Worm (Caenorhabditis elegans) whole organism, L4 larva: ENCODE data around the gene chil-21.
A peak's percentile ranks its signal among the peaks of the same experiment; 100 is the strongest.

Experiments used
- D1046.2 ChIP-seq: fragments of 200-800 bp; sonication (Bioruptor generic); IDR thresholded peaks from 2 replicates; pipeline ENCODE4 v1.3.6; 2022; ENCODE audit warnings: missing genetic modification characterization, missing compliant biosample characterization
- F44E2.7 ChIP-seq: fragments of 200-800 bp; sonication (Bioruptor generic); IDR thresholded peaks from 2 replicates; pipeline ENCODE4 v2.1.2; 2022; ENCODE audit warnings: missing genetic modification characterization, missing compliant biosample characterization
- R02D3.7 ChIP-seq: fragments of 150-350 bp; sonication (generic microtip); optimal IDR thresholded peaks from 3 replicates; lab custom pipeline; 2014; ENCODE audit warnings: missing biosample characterization, missing genetic modification characterization
- T20F7.1 ChIP-seq: fragments of 200-800 bp; sonication (Bioruptor generic); optimal IDR thresholded peaks from 2 replicates; lab custom pipeline; 2018; ENCODE audit warnings: mild to moderate bottlenecking, missing genetic modification characterization, missing compliant biosample characterization
- Y48G9A.11 ChIP-seq: fragments of 200-800 bp; sonication (Bioruptor generic); IDR thresholded peaks from 2 replicates; pipeline ENCODE4 v1.3.6; 2022; ENCODE audit warnings: missing genetic modification reagents, missing genetic modification characterization, missing compliant biosample characterization
- ZK337.2 ChIP-seq: fragments of 200-800 bp; sonication (Bioruptor generic); IDR thresholded peaks from 2 replicates; pipeline ENCODE4 v1.3.6; 2022; ENCODE audit warnings: missing genetic modification reagents, missing genetic modification characterization, missing compliant biosample characterization
- ceh-32 ChIP-seq: sonication (generic microtip); optimal IDR thresholded peaks from 2 replicates; lab custom pipeline; 2016; ENCODE audit warnings: mild to moderate bottlenecking, missing genetic modification characterization, missing compliant biosample characterization; ENCODE audit not compliant: poor library complexity
- ceh-44 ChIP-seq: fragments of 200-800 bp; sonication (Bioruptor generic); IDR thresholded peaks from 2 replicates; pipeline ENCODE4 v1.3.6; 2022; ENCODE audit warnings: missing genetic modification reagents, missing genetic modification characterization, missing compliant biosample characterization
- daf-16 ChIP-seq, 3 experiments: sonication (generic microtip); optimal IDR thresholded peaks; 2 replicates each; lab custom pipeline; 2016 to 2017; ENCODE audit warnings: missing genetic modification characterization in 3 of 3, missing genetic modification reagents in 3 of 3, mild to moderate bottlenecking in 2 of 3, missing compliant biosample characterization in 2 of 3, missing biosample characterization in 1 of 3, moderate library complexity in 1 of 3
- dmd-8 ChIP-seq: fragments of 200-800 bp; sonication (Bioruptor generic); IDR thresholded peaks from 2 replicates; pipeline ENCODE4 v1.3.6; 2022; ENCODE audit warnings: missing genetic modification characterization, missing compliant biosample characterization
- dmd-9 ChIP-seq: fragments of 200-800 bp; sonication (Bioruptor generic); IDR thresholded peaks from 2 replicates; pipeline ENCODE4 v1.3.6; 2022; ENCODE audit warnings: missing genetic modification reagents, missing genetic modification characterization, missing compliant biosample characterization
- dpl-1 ChIP-seq: fragments of 150-350 bp; optimal IDR thresholded peaks from 2 replicates; lab custom pipeline; 2014; ENCODE audit warnings: missing biosample characterization, missing genetic modification reagents, missing genetic modification characterization
- fos-1 ChIP-seq: fragments of 150-350 bp; optimal IDR thresholded peaks from 2 replicates; lab custom pipeline; 2014; ENCODE audit warnings: missing biosample characterization, missing genetic modification characterization
- hif-1 ChIP-seq, 2 experiments: sonication (generic microtip); optimal IDR thresholded peaks; 2 replicates each; lab custom pipeline; 2016 to 2017; ENCODE audit warnings: missing compliant biosample characterization in 2 of 2, missing genetic modification characterization in 2 of 2, missing genetic modification reagents in 2 of 2, missing genotype in 2 of 2, mild to moderate bottlenecking in 1 of 2
- hlh-11 ChIP-seq: fragments of 200-800 bp; sonication (Bioruptor generic); optimal IDR thresholded peaks from 2 replicates; lab custom pipeline; 2018; ENCODE audit warnings: mild to moderate bottlenecking, missing genetic modification characterization, missing compliant biosample characterization
- hlh-30 ChIP-seq: sonication (generic microtip); optimal IDR thresholded peaks from 2 replicates; lab custom pipeline; 2017; ENCODE audit warnings: antibody characterized with exemption, mild to moderate bottlenecking, missing genetic modification characterization, missing compliant biosample characterization; ENCODE audit not compliant: insufficient read depth
- lin-1 ChIP-seq: fragments of 200-800 bp; sonication (Bioruptor generic); IDR thresholded peaks from 2 replicates; pipeline ENCODE4 v1.3.6; 2022; ENCODE audit warnings: missing genetic modification reagents, missing genetic modification characterization, missing compliant biosample characterization
- lin-15B ChIP-seq: fragments of 150-350 bp; sonication (generic microtip); optimal IDR thresholded peaks from 3 replicates; lab custom pipeline; 2014; ENCODE audit warnings: missing biosample characterization, missing genetic modification characterization
- lin-29 ChIP-seq: fragments of 200-800 bp; sonication (Bioruptor generic); IDR thresholded peaks from 2 replicates; pipeline ENCODE4 v1.3.6; 2022; ENCODE audit warnings: missing genetic modification reagents, missing genetic modification characterization, missing compliant biosample characterization
- lsy-2 ChIP-seq, 2 experiments: fragments of 150-350 bp in 1 of 2; sonication (generic microtip) in 1 of 2; optimal IDR thresholded peaks; 2 replicates each; lab custom pipeline; 2014 to 2017; ENCODE audit warnings: missing biosample characterization in 2 of 2, missing genetic modification characterization in 2 of 2
- madf-5 ChIP-seq, 2 experiments: fragments of 200-800 bp; sonication (Bioruptor generic); IDR thresholded peaks; 2 replicates each; pipeline ENCODE4 v1.3.6; 2022; ENCODE audit warnings: missing compliant biosample characterization in 2 of 2, missing genetic modification characterization in 2 of 2
- mxl-2 ChIP-seq: fragments of 200-800 bp; sonication (Bioruptor generic); conservative IDR thresholded peaks from 2 replicates; pipeline ENCODE4 v1.3.6; 2022; ENCODE audit warnings: missing genetic modification reagents, missing genetic modification characterization, missing compliant biosample characterization
- nhr-11 ChIP-seq: fragments of 150-350 bp; optimal IDR thresholded peaks from 2 replicates; lab custom pipeline; 2014; ENCODE audit warnings: missing biosample characterization, missing genetic modification characterization
- nhr-237 ChIP-seq: sonication (generic microtip); optimal IDR thresholded peaks from 2 replicates; lab custom pipeline; 2017; ENCODE audit warnings: missing biosample characterization, missing genetic modification characterization
- nhr-25 ChIP-seq: sonication (generic microtip); optimal IDR thresholded peaks from 2 replicates; lab custom pipeline; 2017; ENCODE audit warnings: missing genetic modification characterization, mild to moderate bottlenecking, missing compliant biosample characterization, antibody characterized with exemption, moderate library complexity, borderline replicate concordance; ENCODE audit not compliant: insufficient read depth
- nhr-28 ChIP-seq: fragments of 150-350 bp; optimal IDR thresholded peaks from 2 replicates; lab custom pipeline; 2014; ENCODE audit warnings: missing biosample characterization, missing genetic modification characterization
- nhr-77 ChIP-seq: fragments of 150-350 bp; optimal IDR thresholded peaks from 2 replicates; lab custom pipeline; 2014; ENCODE audit warnings: missing biosample characterization, missing genetic modification characterization
- pha-4 ChIP-seq, 2 experiments: fragments of 150-350 bp in 1 of 2; fragments of 200-800 bp in 1 of 2; sonication (Bioruptor generic) in 1 of 2; IDR thresholded peaks in 1 of 2; optimal IDR thresholded peaks in 1 of 2; 2 replicates each; pipeline versions ENCODE4 v1.3.6 to Lab custom; 2014 to 2022; ENCODE audit warnings: missing genetic modification characterization in 2 of 2, missing genetic modification reagents in 2 of 2, missing biosample characterization in 1 of 2, missing compliant biosample characterization in 1 of 2
- php-3 ChIP-seq: fragments of 200-800 bp; sonication (Bioruptor generic); IDR thresholded peaks from 2 replicates; pipeline ENCODE4 v1.3.6; 2022; ENCODE audit warnings: missing genetic modification reagents, missing genetic modification characterization, missing compliant biosample characterization
- pqm-1 ChIP-seq: sonication (generic microtip); optimal IDR thresholded peaks from 2 replicates; lab custom pipeline; 2017; ENCODE audit warnings: missing biosample characterization, missing genetic modification characterization
- saeg-2 ChIP-seq: fragments of 200-800 bp; sonication (Bioruptor generic); IDR thresholded peaks from 2 replicates; pipeline ENCODE4 v1.3.6; 2022; ENCODE audit warnings: missing genetic modification reagents, missing genetic modification characterization, missing compliant biosample characterization
- sdz-12 ChIP-seq: fragments of 200-800 bp; sonication (Bioruptor generic); optimal IDR thresholded peaks from 2 replicates; lab custom pipeline; 2018; ENCODE audit warnings: mild to moderate bottlenecking, missing genetic modification characterization, missing compliant biosample characterization
- spr-1 ChIP-seq: sonication (generic microtip); optimal IDR thresholded peaks from 2 replicates; lab custom pipeline; 2016; ENCODE audit warnings: mild to moderate bottlenecking, missing genetic modification characterization, missing compliant biosample characterization
- tag-97 ChIP-seq: fragments of 200-800 bp; sonication (Bioruptor generic); IDR thresholded peaks from 2 replicates; pipeline ENCODE4 v1.3.6; 2022; ENCODE audit warnings: missing genetic modification characterization, missing compliant biosample characterization
- vab-7 ChIP-seq: fragments of 200-800 bp; sonication (Bioruptor generic); IDR thresholded peaks from 2 replicates; pipeline ENCODE4 v1.3.6; 2022; ENCODE audit warnings: missing genetic modification reagents, missing genetic modification characterization, missing compliant biosample characterization
- zip-2 ChIP-seq: fragments of 150-350 bp; optimal IDR thresholded peaks from 2 replicates; lab custom pipeline; 2014; ENCODE audit warnings: missing biosample characterization, missing genetic modification characterization
- ztf-11 ChIP-seq: fragments of 150-350 bp; optimal IDR thresholded peaks from 2 replicates; lab custom pipeline; 2014; ENCODE audit warnings: missing biosample characterization, missing genetic modification characterization
- ztf-7 ChIP-seq: fragments of 150-350 bp; optimal IDR thresholded peaks from 2 replicates; lab custom pipeline; 2014; ENCODE audit warnings: missing biosample characterization, missing genetic modification characterization

The chil-21 gene

ce11 chrII:9416381-9417276 lies 45.2 kb downstream of the chil-21 start, which contains the start of the genes gss-1 and chch-3 (continued):
- peak in 1 of 2 experiments; percentile 18 for TF ChIP-seq daf-16 (GFP tag; optimal IDR thresholded peaks at IDR 0.05; lab: Kevin White, UChicago)
- TF ChIP-seq daf-16 (tag; optimal IDR thresholded peaks at IDR 0.05; lab: Kevin White, UChicago) = peak; percentile 23
- TF ChIP-seq D1046.2 (GFP tag; lab: Robert Waterston, UW) = no peak
- TF ChIP-seq F44E2.7 = no peak
- no peak for TF ChIP-seq ceh-32 (tag; lab: Kevin White, UChicago)
- no peak for TF ChIP-seq sdz-12
- no peak for TF ChIP-seq mxl-2 (GFP tag; lab: Robert Waterston, UW)
- no peak for TF ChIP-seq dmd-8 (GFP tag; lab: Robert Waterston, UW)
- peak in 1 of 2 experiments; percentile 48 for TF ChIP-seq hif-1 (tag; optimal IDR thresholded peaks at IDR 0.05; lab: Kevin White, UChicago)
- peak; percentile 20 for TF ChIP-seq nhr-28
- TF ChIP-seq php-3 (GFP tag; lab: Robert Waterston, UW) = no peak
- TF ChIP-seq zip-2 (tag; lab: Kevin White, UChicago) = no peak
- peak; percentile 64 for TF ChIP-seq nhr-77 (tag; lab: Kevin White, UChicago)
- no peak for TF ChIP-seq nhr-237 (tag; lab: Kevin White, UChicago)
- no peak for TF ChIP-seq R02D3.7 (tag; lab: Kevin White, UChicago)
- no peak for TF ChIP-seq dmd-9 (GFP tag; lab: Robert Waterston, UW)
- TF ChIP-seq lin-15B (tag; lab: Kevin White, UChicago) = no peak
- no peak for TF ChIP-seq fos-1 (tag; lab: Kevin White, UChicago)
- TF ChIP-seq nhr-11 (tag; lab: Kevin White, UChicago) = peak; percentile 69
- TF ChIP-seq ZK337.2 (GFP tag; lab: Robert Waterston, UW) = no peak
- TF ChIP-seq vab-7 (GFP tag; lab: Robert Waterston, UW) = no peak
- TF ChIP-seq madf-5 (GFP tag; IDR thresholded peaks at IDR 0.05; lab: Robert Waterston, UW) = no peak
- no peak for TF ChIP-seq ztf-11 (tag; lab: Kevin White, UChicago)
- TF ChIP-seq ceh-44 (GFP tag; lab: Robert Waterston, UW) = no peak
- peak; percentile 55 for TF ChIP-seq hlh-11 (tag; lab: Kevin White, UChicago)
- TF ChIP-seq pha-4 (GFP tag; IDR thresholded peaks at IDR 0.05; lab: Robert Waterston, UW) = peak; percentile 33; the same call in 1 of the 2 replicates
- peak; percentile 56 for TF ChIP-seq pha-4 (tag; optimal IDR thresholded peaks at IDR 0.05; lab: Kevin White, UChicago)
- no peak for TF ChIP-seq spr-1
- no peak for TF ChIP-seq lin-29 (GFP tag; lab: Robert Waterston, UW)
- no peak for TF ChIP-seq saeg-2
- TF ChIP-seq hlh-30 (tag; lab: Kevin White, UChicago) = peak; percentile 53
- no peak for TF ChIP-seq nhr-25
- TF ChIP-seq tag-97 = no peak
- TF ChIP-seq ztf-7 (tag; lab: Kevin White, UChicago) = no peak
- peak in 1 of 2 experiments; percentile 84 for TF ChIP-seq lsy-2 (tag; optimal IDR thresholded peaks at IDR 0.05; lab: Kevin White, UChicago)
- no peak for TF ChIP-seq lin-1 (GFP tag; lab: Robert Waterston, UW)
- TF ChIP-seq dpl-1 (GFP tag; lab: Kevin White, UChicago) = peak; percentile 65
- no peak for TF ChIP-seq Y48G9A.11
- peak; percentile 71 for TF ChIP-seq T20F7.1
- TF ChIP-seq pqm-1 = no peak
